Worm (Caenorhabditis elegans) whole organism, midembryonic: ENCODE results near the gene lin-42.

ENCODE experiments used
- T22C8.4 ChIP-seq: fragments of 200-800 bp; sonication (Bioruptor generic); IDR thresholded peaks from 2 replicates; pipeline ENCODE4 v1.3.6; 2022; ENCODE audit warnings: missing genetic modification characterization, missing compliant biosample characterization
- ztf-23 ChIP-seq: fragments of 200-800 bp; sonication (Bioruptor generic); IDR thresholded peaks from 2 replicates; pipeline ENCODE4 v1.3.6; 2022; ENCODE audit warnings: missing genetic modification reagents, missing genetic modification characterization, missing compliant biosample characterization
- ztf-29 ChIP-seq: fragments of 200-800 bp; sonication (Bioruptor generic); IDR thresholded peaks from 2 replicates; pipeline ENCODE4 v1.3.6; 2022; ENCODE audit warnings: missing genetic modification reagents, missing genetic modification characterization, missing compliant biosample characterization

ce11 chrII:1234971-1235370 is 17.2 kb downstream of the lin-42 start:
- TF ChIP-seq ztf-29 (GFP tag; lab: Robert Waterston, UW): no peak
- no peak for TF ChIP-seq ztf-23 (GFP tag; lab: Robert Waterston, UW)
- TF ChIP-seq T22C8.4 (GFP tag; lab: Robert Waterston, UW): no peak
